Fruit fly (Drosophila melanogaster): ENCODE results near the gene CG10140.

dm6 chr3L:13397656-13398055, 42.6 kb downstream of the CG10140 start:
- TF ChIP-seq psq (optimal IDR thresholded peaks at IDR 0.05) (no peak), Myc (optimal IDR thresholded peaks at IDR 0.05) (no peak)
